Fruit fly (Drosophila melanogaster): ENCODE results near the gene cal1.

cal1 gene

DNA sequence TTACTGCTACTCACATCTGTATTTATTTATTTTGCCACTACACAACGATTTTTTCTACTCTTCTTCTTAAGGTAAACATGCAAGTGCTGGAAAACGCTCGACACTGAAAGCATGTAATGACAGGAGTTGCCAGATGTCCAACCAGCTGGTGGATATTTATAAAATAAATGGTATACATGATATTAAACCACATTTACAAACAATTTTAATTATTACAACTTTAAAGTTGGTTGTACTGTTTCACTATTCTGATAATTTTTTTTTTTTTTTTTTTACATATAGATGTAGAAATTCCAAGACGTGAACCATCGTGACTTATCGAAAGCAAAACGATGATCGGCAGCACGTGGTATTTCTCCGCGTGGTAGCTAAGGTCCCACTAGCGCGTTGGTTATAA, 8.2 kb upstream of the cal1 start, which contains the start of the genes Keap1 and kuk (continued):
- TF ChIP-seq CG11093 (GFP tag; IDR thresholded peaks at IDR 0.05) (peak; percentile 16; the same call in 1 of the 3 replicates), CG2889 (GFP tag; IDR thresholded peaks at IDR 0.05) (0 out of 3 replicates have a peak, but pooled peaks have one; percentile 4), Dad (GFP tag; optimal IDR thresholded peaks at IDR 0.05) (peak; percentile 43), dysf (GFP tag; IDR thresholded peaks at IDR 0.05) (peak; percentile 25; the same call in 1 of the 3 replicates), slou (GFP tag; optimal IDR thresholded peaks at IDR 0.05) (peak; percentile 74), CG33213 (GFP tag; optimal IDR thresholded peaks at IDR 0.05) (peak; percentile 77), CG3163 (GFP tag; optimal IDR thresholded peaks at IDR 0.05) (peak; percentile 46), Spps (tag; optimal IDR thresholded peaks at IDR 0.05) (no peak), Deaf1 (tag; optimal IDR thresholded peaks at IDR 0.05) (no peak), CG9727 (GFP tag; optimal IDR thresholded peaks at IDR 0.05) (peak; percentile 41), Lhr (GFP tag; optimal IDR thresholded peaks at IDR 0.05) (peak; percentile 92), Dbx (GFP tag; IDR thresholded peaks at IDR 0.05) (peak; percentile 73), ERR (GFP tag; optimal IDR thresholded peaks at IDR 0.05) (peak; percentile 12), CHES-1-like (GFP tag; optimal IDR thresholded peaks at IDR 0.05) (peak; percentile 82), salm (tag; optimal IDR thresholded peaks at IDR 0.05) (no peak), CG6175 (GFP tag; IDR thresholded peaks at IDR 0.05) (no peak), toy (GFP tag; IDR thresholded peaks at IDR 0.05) (no peak), E2f1 (GFP tag; IDR thresholded peaks at IDR 0.05) (no peak), Doc3 (GFP tag; IDR thresholded peaks at IDR 0.05; ENCODE audit: partially characterized antibody) (peak; percentile 79), bowl (GFP tag; IDR thresholded peaks at IDR 0.05) (no peak), CG18619 (GFP tag; optimal IDR thresholded peaks at IDR 0.05) (peak; percentile 20), hbn (GFP tag; IDR thresholded peaks at IDR 0.05; ENCODE audit: partially characterized antibody) (peak; percentile 83), Hand (GFP tag; optimal IDR thresholded peaks at IDR 0.05) (no peak), amos (GFP tag; IDR thresholded peaks at IDR 0.05; ENCODE audit: partially characterized antibody) (peak; percentile 84), BEAF-32 (GFP tag; optimal IDR thresholded peaks at IDR 0.05) (peak; percentile 95), gt (GFP tag; IDR thresholded peaks at IDR 0.05) (no peak), otp (GFP tag; IDR thresholded peaks at IDR 0.05) (no peak), CG7556 (GFP tag; optimal IDR thresholded peaks at IDR 0.05) (no peak), Xbp1 (GFP tag; optimal IDR thresholded peaks at IDR 0.05) (peak; percentile 71), NfI (GFP tag; optimal IDR thresholded peaks at IDR 0.05) (peak; percentile 71), fd64A (GFP tag; optimal IDR thresholded peaks at IDR 0.05) (no peak), zfh1 (GFP tag; IDR thresholded peaks at IDR 0.05) (peak; percentile 63; the same call in 1 of the 3 replicates), Dek (tag; optimal IDR thresholded peaks at IDR 0.05) (peak; percentile 52), sisA (GFP tag; IDR thresholded peaks at IDR 0.05) (peak; percentile 56), CG3726 (GFP tag; IDR thresholded peaks at IDR 0.05) (no peak), CG6689 (GFP tag; IDR thresholded peaks at IDR 0.05) (no peak), slbo (GFP tag; IDR thresholded peaks at IDR 0.05) (peak; percentile 72), stwl (tag; optimal IDR thresholded peaks at IDR 0.05) (peak; percentile 70), twi (tag; optimal IDR thresholded peaks at IDR 0.05) (no peak), tgo (GFP tag; IDR thresholded peaks at IDR 0.05) (no peak), CG14860 (GFP tag; IDR thresholded peaks at IDR 0.05; ENCODE audit: partially characterized antibody) (peak; percentile 68), Six4 (GFP tag; optimal IDR thresholded peaks at IDR 0.05) (no peak), Trl (optimal IDR thresholded peaks at IDR 0.05) (peak in 1 of 2 experiments; percentile 4), Trl (GFP tag; optimal IDR thresholded peaks at IDR 0.05) (peak; percentile 71), CG6765 (GFP tag; optimal IDR thresholded peaks at IDR 0.05) (peak; percentile 35), al (GFP tag; IDR thresholded peaks at IDR 0.05) (peak; percentile 44; the same call in 1 of the 2 replicates), HLH54F (GFP tag; optimal IDR thresholded peaks at IDR 0.05) (peak; percentile 73), CG6654 (GFP tag; optimal IDR thresholded peaks at IDR 0.05) (no peak), CG8359 (GFP tag; optimal IDR thresholded peaks at IDR 0.05; ENCODE audit: borderline replicate concordance) (no peak), CG8944 (GFP tag; optimal IDR thresholded peaks at IDR 0.05) (peak; percentile 11), klu (GFP tag; IDR thresholded peaks at IDR 0.05) (no peak), sr (GFP tag; IDR thresholded peaks at IDR 0.05) (no peak)

Measured in whole organism, embryonic.